Fruit fly (Drosophila melanogaster) whole organism, pupa: ENCODE results near the gene CG3568.

Experiments
- CG10348 ChIP-seq: fragments of 200-800 bp; sonication (Bioruptor generic); IDR thresholded peaks from 2 replicates; pipeline ENCODE4 v1.3.6; 2022; ENCODE audit warnings: missing biosample characterization, missing genetic modification characterization
- CG12605 ChIP-seq: fragments of 200-800 bp; sonication (Bioruptor generic); IDR thresholded peaks from 2 replicates; pipeline ENCODE4 v1.3.6; 2022; ENCODE audit warnings: missing biosample characterization, missing genetic modification characterization
- CG13204 ChIP-seq: fragments of 200-800 bp; sonication (Bioruptor generic); optimal IDR thresholded peaks from 2 replicates; lab custom pipeline; 2018; ENCODE audit warnings: missing biosample characterization, mild to moderate bottlenecking, missing genetic modification characterization, moderate library complexity
- CG14655 ChIP-seq: fragments of 200-800 bp; sonication (Bioruptor generic); optimal IDR thresholded peaks from 3 replicates; lab custom pipeline; 2017; ENCODE audit warnings: mild to moderate bottlenecking, missing biosample characterization, missing genetic modification reagents, missing genetic modification characterization
- CG15710 ChIP-seq: fragments of 200-800 bp; sonication (Bioruptor generic); optimal IDR thresholded peaks from 2 replicates; lab custom pipeline; 2018; ENCODE audit warnings: missing biosample characterization, mild to moderate bottlenecking, missing genetic modification characterization, moderate library complexity
- CG17806 ChIP-seq: fragments of 200-800 bp; sonication (Bioruptor generic); optimal IDR thresholded peaks from 2 replicates; lab custom pipeline; 2018; ENCODE audit warnings: missing biosample characterization, mild to moderate bottlenecking, missing genetic modification characterization, moderate library complexity
- CG32121 ChIP-seq: fragments of 200-800 bp; sonication (Bioruptor generic); IDR thresholded peaks from 2 replicates; pipeline ENCODE4 v1.3.6; 2022; ENCODE audit warnings: missing biosample characterization, missing genetic modification characterization
- CG34367 ChIP-seq: fragments of 200-800 bp; sonication (Bioruptor generic); optimal IDR thresholded peaks from 2 replicates; lab custom pipeline; 2018; ENCODE audit warnings: missing biosample characterization, mild to moderate bottlenecking, missing genetic modification characterization
- CG4496 ChIP-seq: fragments of 200-800 bp; sonication (Bioruptor generic); IDR thresholded peaks from 3 replicates; pipeline ENCODE4 v1.3.6; 2022; ENCODE audit warnings: missing biosample characterization, missing genetic modification characterization
- CG8159 ChIP-seq: fragments of 200-800 bp; sonication (Bioruptor generic); optimal IDR thresholded peaks from 3 replicates; lab custom pipeline; 2018; ENCODE audit warnings: missing biosample characterization, mild to moderate bottlenecking, missing genetic modification characterization, moderate library complexity
- CG8301 ChIP-seq: fragments of 200-800 bp; sonication (Bioruptor generic); optimal IDR thresholded peaks from 2 replicates; lab custom pipeline; 2018; ENCODE audit warnings: missing biosample characterization, mild to moderate bottlenecking, missing genetic modification characterization
- CG9948 ChIP-seq: fragments of 200-800 bp; sonication (Bioruptor generic); optimal IDR thresholded peaks from 2 replicates; lab custom pipeline; 2018; ENCODE audit warnings: missing biosample characterization, mild to moderate bottlenecking, missing genetic modification characterization, moderate library complexity
- D1 ChIP-seq: fragments of 200-800 bp; sonication (Bioruptor generic); optimal IDR thresholded peaks from 2 replicates; lab custom pipeline; 2018; ENCODE audit warnings: missing biosample characterization, mild to moderate bottlenecking, missing genetic modification characterization, moderate library complexity
- EcR ChIP-seq: fragments of 200-800 bp; sonication (Bioruptor generic); optimal IDR thresholded peaks from 3 replicates; lab custom pipeline; 2019; ENCODE audit warnings: missing biosample characterization, missing genetic modification characterization, mild to moderate bottlenecking, moderate library complexity, missing genetic modification reagents
- Ets98B ChIP-seq: fragments of 200-800 bp; sonication (Bioruptor generic); IDR thresholded peaks from 2 replicates; pipeline ENCODE4 v1.3.6; 2022; ENCODE audit warnings: missing biosample characterization, missing genetic modification characterization
- Pif1A ChIP-seq: fragments of 200-800 bp; sonication (Bioruptor generic); optimal IDR thresholded peaks from 3 replicates; lab custom pipeline; 2016; ENCODE audit warnings: missing biosample characterization, missing genetic modification characterization
- Pif1B ChIP-seq: fragments of 200-800 bp; sonication (Bioruptor generic); optimal IDR thresholded peaks from 3 replicates; lab custom pipeline; 2016; ENCODE audit warnings: missing biosample characterization, missing genetic modification characterization
- Snoo ChIP-seq: fragments of 200-800 bp; sonication (Bioruptor generic); optimal IDR thresholded peaks from 3 replicates; lab custom pipeline; 2017; ENCODE audit warnings: missing biosample characterization, mild to moderate bottlenecking, missing genetic modification characterization, inconsistent platforms
- fd96Ca ChIP-seq: fragments of 200-800 bp; sonication (Bioruptor generic); IDR thresholded peaks from 3 replicates; pipeline ENCODE4 v1.3.6; 2022; ENCODE audit warnings: missing biosample characterization, missing genetic modification characterization
- gl ChIP-seq: fragments of 200-800 bp; sonication (Bioruptor generic); optimal IDR thresholded peaks from 2 replicates; lab custom pipeline; 2018; ENCODE audit warnings: missing biosample characterization, mild to moderate bottlenecking, missing genetic modification characterization
- rn ChIP-seq: fragments of 200-800 bp; sonication (Bioruptor generic); IDR thresholded peaks from 2 replicates; pipeline ENCODE4 v1.3.6; 2022; ENCODE audit warnings: missing biosample characterization, missing genetic modification characterization

The CG3568 gene

dm6 chrX:4589951-4590771 is 47.7 kb downstream of the CG3568 start:
- TF ChIP-seq CG4496 (GFP tag; lab: Robert Waterston, UW): peak; percentile 98
- TF ChIP-seq gl (tag; lab: Kevin White, UChicago): peak; percentile 84
- peak; percentile 86 for TF ChIP-seq CG10348
- TF ChIP-seq CG9948 (tag; lab: Kevin White, UChicago): peak; percentile 84
- no peak for TF ChIP-seq D1 (tag; lab: Kevin White, UChicago)
- peak; percentile 90 for TF ChIP-seq CG8159 (tag; lab: Kevin White, UChicago)
- TF ChIP-seq CG8301: peak; percentile 88
- TF ChIP-seq CG17806 (tag; lab: Kevin White, UChicago): peak; percentile 86
- peak; percentile 94 for TF ChIP-seq CG32121 (GFP tag; lab: Robert Waterston, UW)
- peak; percentile 98 for TF ChIP-seq fd96Ca
- peak; percentile 96 for TF ChIP-seq Ets98B (GFP tag; lab: Robert Waterston, UW)
- peak; percentile 55 for TF ChIP-seq Pif1A (GFP tag; lab: Kevin White, UChicago)
- peak; percentile 77 for TF ChIP-seq CG13204
- peak; percentile 94 for TF ChIP-seq CG15710 (tag; lab: Kevin White, UChicago)
- TF ChIP-seq EcR (GFP tag; lab: Kevin White, UChicago): peak; percentile 23
- peak; percentile 44 for TF ChIP-seq Pif1B
- TF ChIP-seq Snoo (tag; lab: Kevin White, UChicago): peak; percentile 95
- TF ChIP-seq CG34367 (tag; lab: Kevin White, UChicago): peak; percentile 92
- peak; percentile 92 for TF ChIP-seq CG12605 (GFP tag; lab: Robert Waterston, UW)
- TF ChIP-seq CG14655 (GFP tag; lab: Kevin White, UChicago): peak; percentile 92
- peak; percentile 97 for TF ChIP-seq rn (GFP tag; lab: Robert Waterston, UW)

dm6 chrX:4590772-4591064 is 48.3 kb downstream of the CG3568 start:
- TF ChIP-seq CG17806 (tag; lab: Kevin White, UChicago) (no peak), CG14655 (GFP tag; lab: Kevin White, UChicago) (no peak)

dm6 chrX:4592258-4592657 is 49.8 kb downstream of the CG3568 start:
- TF ChIP-seq Pif1A (GFP tag; lab: Kevin White, UChicago): no peak
- TF ChIP-seq CG8301: no peak
